Worm (Caenorhabditis elegans) whole organism, mixed stage, embryonic: ENCODE results near the gene M02B1.4.

Experiments
- M03D4.4 ChIP-seq: sonication (generic microtip); optimal IDR thresholded peaks from 2 replicates; lab custom pipeline; 2017; ENCODE audit warnings: mild to moderate bottlenecking, missing genetic modification characterization, missing compliant biosample characterization
- bed-3 ChIP-seq: fragments of 200-800 bp; sonication (Bioruptor generic); optimal IDR thresholded peaks from 3 replicates; lab custom pipeline; 2018; ENCODE audit warnings: mild to moderate bottlenecking, missing genetic modification characterization, moderate library complexity, missing compliant biosample characterization
- blmp-1 ChIP-seq: fragments of 150-350 bp; optimal IDR thresholded peaks from 2 replicates; lab custom pipeline; 2014; ENCODE audit warnings: missing biosample characterization, missing genetic modification characterization
- ceh-39 ChIP-seq: fragments of 150-350 bp; optimal IDR thresholded peaks from 2 replicates; lab custom pipeline; 2014; ENCODE audit warnings: missing biosample characterization, missing genetic modification characterization
- ceh-43 ChIP-seq: fragments of 200-800 bp; sonication (Bioruptor generic); optimal IDR thresholded peaks from 2 replicates; lab custom pipeline; 2018; ENCODE audit warnings: mild to moderate bottlenecking, missing genetic modification characterization, moderate library complexity, missing compliant biosample characterization
- ceh-83 ChIP-seq: fragments of 200-800 bp; sonication (Bioruptor generic); optimal IDR thresholded peaks from 2 replicates; lab custom pipeline; 2018; ENCODE audit warnings: mild to moderate bottlenecking, missing genetic modification characterization, missing compliant biosample characterization
- ces-1 ChIP-seq: fragments of 150-350 bp; optimal IDR thresholded peaks from 2 replicates; lab custom pipeline; 2014; ENCODE audit warnings: missing biosample characterization, missing genetic modification reagents, missing genetic modification characterization
- cnd-1 ChIP-seq: fragments of 200-800 bp; sonication (Bioruptor generic); optimal IDR thresholded peaks from 2 replicates; lab custom pipeline; 2018; ENCODE audit warnings: mild to moderate bottlenecking, missing genetic modification characterization, missing compliant biosample characterization
- drap-1 ChIP-seq: fragments of 200-800 bp; sonication (Bioruptor generic); optimal IDR thresholded peaks from 3 replicates; lab custom pipeline; 2018; ENCODE audit warnings: mild to moderate bottlenecking, missing genetic modification characterization, missing compliant biosample characterization
- elt-1 ChIP-seq: sonication (generic microtip); optimal IDR thresholded peaks from 2 replicates; lab custom pipeline; 2017; ENCODE audit warnings: missing genetic modification characterization, mild to moderate bottlenecking, missing compliant biosample characterization, antibody characterized with exemption, moderate library complexity, borderline replicate concordance; ENCODE audit not compliant: insufficient read depth
- elt-3 ChIP-seq: fragments of 150-350 bp; optimal IDR thresholded peaks from 2 replicates; lab custom pipeline; 2014; ENCODE audit warnings: missing biosample characterization, missing genetic modification characterization
- flh-1 ChIP-seq: fragments of 200-800 bp; sonication (Bioruptor generic); optimal IDR thresholded peaks from 2 replicates; lab custom pipeline; 2018; ENCODE audit warnings: mild to moderate bottlenecking, missing genetic modification characterization, moderate library complexity, missing compliant biosample characterization
- ham-2 ChIP-seq: fragments of 200-800 bp; sonication (Bioruptor generic); optimal IDR thresholded peaks from 2 replicates; lab custom pipeline; 2018; ENCODE audit warnings: mild to moderate bottlenecking, missing genetic modification characterization, missing compliant biosample characterization
- hlh-1 ChIP-seq: fragments of 150-350 bp; optimal IDR thresholded peaks from 2 replicates; lab custom pipeline; 2014; ENCODE audit warnings: missing biosample characterization, missing genetic modification reagents, missing genetic modification characterization
- lin-13 ChIP-seq: fragments of 150-350 bp; optimal IDR thresholded peaks from 2 replicates; lab custom pipeline; 2014; ENCODE audit warnings: missing biosample characterization, missing genetic modification characterization
- lin-32 ChIP-seq: fragments of 200-800 bp; sonication (Bioruptor generic); optimal IDR thresholded peaks from 2 replicates; lab custom pipeline; 2018; ENCODE audit warnings: mild to moderate bottlenecking, missing genetic modification characterization, missing compliant biosample characterization
- lsy-2 ChIP-seq: fragments of 150-350 bp; optimal IDR thresholded peaks from 2 replicates; lab custom pipeline; 2014; ENCODE audit warnings: missing biosample characterization, missing genetic modification characterization
- mab-5 ChIP-seq: fragments of 150-350 bp; optimal IDR thresholded peaks from 2 replicates; lab custom pipeline; 2014; ENCODE audit warnings: missing biosample characterization, missing genetic modification characterization
- mep-1 ChIP-seq: fragments of 150-350 bp; optimal IDR thresholded peaks from 2 replicates; lab custom pipeline; 2017; ENCODE audit warnings: missing biosample characterization, missing genetic modification reagents, missing genetic modification characterization, inconsistent platforms
- mls-2 ChIP-seq: sonication (generic microtip); optimal IDR thresholded peaks from 2 replicates; lab custom pipeline; 2016; ENCODE audit warnings: mild to moderate bottlenecking, missing genetic modification characterization, moderate library complexity, missing compliant biosample characterization
- nhr-12 ChIP-seq: fragments of 150-350 bp; optimal IDR thresholded peaks from 2 replicates; lab custom pipeline; 2014; ENCODE audit warnings: missing biosample characterization, missing genetic modification characterization
- nhr-2 ChIP-seq: fragments of 150-350 bp; optimal IDR thresholded peaks from 2 replicates; lab custom pipeline; 2014; ENCODE audit warnings: missing biosample characterization, missing genetic modification characterization
- nhr-237 ChIP-seq: fragments of 150-350 bp; optimal IDR thresholded peaks from 2 replicates; lab custom pipeline; 2014; ENCODE audit warnings: missing biosample characterization, missing genetic modification characterization
- nhr-28 ChIP-seq: fragments of 150-350 bp; optimal IDR thresholded peaks from 2 replicates; lab custom pipeline; 2014; ENCODE audit warnings: missing biosample characterization, missing genetic modification characterization
- nhr-76 ChIP-seq: sonication (generic microtip); optimal IDR thresholded peaks from 2 replicates; lab custom pipeline; 2017; ENCODE audit warnings: missing biosample characterization, missing genetic modification characterization
- pha-4 ChIP-seq: fragments of 150-350 bp; optimal IDR thresholded peaks from 2 replicates; lab custom pipeline; 2018; ENCODE audit warnings: missing biosample characterization, missing genetic modification reagents, missing genetic modification characterization
- sem-2 ChIP-seq: fragments of 200-800 bp; sonication (Bioruptor generic); optimal IDR thresholded peaks from 2 replicates; lab custom pipeline; 2018; ENCODE audit warnings: mild to moderate bottlenecking, missing genetic modification characterization, missing compliant biosample characterization
- snpc-4 ChIP-seq: fragments of 150-350 bp; optimal IDR thresholded peaks from 2 replicates; lab custom pipeline; 2014; ENCODE audit warnings: missing biosample characterization, missing genetic modification characterization
- sptf-1 ChIP-seq: sonication (generic microtip); optimal IDR thresholded peaks from 2 replicates; lab custom pipeline; 2017; ENCODE audit warnings: mild to moderate bottlenecking, missing genetic modification characterization, moderate library complexity, missing compliant biosample characterization
- tbx-8 ChIP-seq: fragments of 200-800 bp; sonication (Bioruptor generic); optimal IDR thresholded peaks from 2 replicates; lab custom pipeline; 2018; ENCODE audit warnings: mild to moderate bottlenecking, missing genetic modification characterization, moderate library complexity, missing compliant biosample characterization
- unc-120 ChIP-seq: sonication (generic microtip); optimal IDR thresholded peaks from 2 replicates; lab custom pipeline; 2017; ENCODE audit warnings: missing genetic modification characterization, missing compliant biosample characterization; ENCODE audit not compliant: poor library complexity, severe bottlenecking
- unc-39 ChIP-seq: fragments of 150-350 bp; optimal IDR thresholded peaks from 2 replicates; lab custom pipeline; 2014; ENCODE audit warnings: missing biosample characterization, missing genetic modification characterization
- unc-62 ChIP-seq: fragments of 150-350 bp; optimal IDR thresholded peaks from 2 replicates; lab custom pipeline; 2014; ENCODE audit warnings: missing biosample characterization, missing genetic modification reagents, missing genetic modification characterization
- zip-8 ChIP-seq: fragments of 150-350 bp; optimal IDR thresholded peaks from 2 replicates; lab custom pipeline; 2014; ENCODE audit warnings: missing biosample characterization, missing genetic modification characterization
- ztf-11 ChIP-seq: fragments of 150-350 bp; optimal IDR thresholded peaks from 2 replicates; lab custom pipeline; 2014; ENCODE audit warnings: missing biosample characterization, missing genetic modification characterization

Gene M02B1.4

DNA sequence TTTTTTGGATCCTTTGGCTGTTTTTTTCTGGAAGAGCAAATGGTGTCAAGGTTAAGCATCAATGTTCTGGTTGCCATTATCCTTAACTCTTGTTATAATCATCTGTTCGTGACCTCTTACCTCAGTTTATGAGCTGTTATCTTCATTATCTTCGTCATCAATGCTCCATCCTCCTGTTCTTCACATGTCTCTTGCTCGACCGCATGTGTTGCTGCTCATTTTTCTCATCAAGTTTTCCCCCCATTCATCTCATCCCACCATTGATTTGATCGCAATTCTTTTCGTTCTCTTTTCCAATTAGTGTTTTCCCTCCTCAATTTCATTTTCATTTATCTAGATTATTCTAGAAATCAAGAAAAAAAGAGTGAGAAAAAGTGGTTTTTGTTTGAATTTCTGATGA, 7.6 kb downstream of the M02B1.4 start:
- TF ChIP-seq ham-2 (GFP tag; lab: Kevin White, UChicago), result no peak
- no peak for TF ChIP-seq bed-3
- TF ChIP-seq sptf-1 (tag; lab: Kevin White, UChicago), result no peak
- no peak for TF ChIP-seq ztf-11
- TF ChIP-seq ces-1 (GFP tag; lab: Kevin White, UChicago), result no peak
- no peak for TF ChIP-seq mep-1 (tag; lab: Kevin White, UChicago)
- no peak for TF ChIP-seq lin-13 (tag; lab: Kevin White, UChicago)
- no peak for TF ChIP-seq lin-32
- no peak for TF ChIP-seq nhr-2
- TF ChIP-seq mls-2 (tag; lab: Kevin White, UChicago), result no peak
- TF ChIP-seq ceh-83 (GFP tag; lab: Kevin White, UChicago), result no peak
- TF ChIP-seq blmp-1 (tag; lab: Kevin White, UChicago), result no peak
- TF ChIP-seq, all 35 proteins: peak for 0

DNA sequence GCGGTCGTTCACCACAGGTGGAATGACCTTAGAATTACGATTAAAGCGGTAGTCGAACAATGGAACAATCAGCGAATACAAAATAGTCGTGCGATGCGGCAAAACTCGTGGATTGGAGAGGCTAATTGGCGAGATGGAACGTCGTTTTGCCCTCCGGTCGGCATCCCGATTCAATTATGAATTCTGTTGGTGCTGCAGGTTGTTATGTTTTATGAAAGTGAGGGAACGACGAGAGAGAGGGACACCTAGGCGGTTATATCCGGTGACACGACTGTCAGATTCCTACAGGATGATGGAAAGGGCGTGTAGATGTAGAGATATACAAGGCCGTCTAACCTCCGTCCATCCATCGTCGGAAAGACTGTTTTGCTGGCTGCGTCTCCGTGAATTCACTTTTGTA, 8.5 kb downstream of the M02B1.4 start:
- TF ChIP-seq hlh-1 (tag; lab: Kevin White, UChicago) (no peak), flh-1 (no peak), sem-2 (GFP tag; lab: Kevin White, UChicago) (no peak), zip-8 (tag; lab: Kevin White, UChicago) (no peak), blmp-1 (tag; lab: Kevin White, UChicago) (no peak), ztf-11 (no peak), ham-2 (GFP tag; lab: Kevin White, UChicago) (peak; percentile 66), unc-62 (GFP tag; lab: Kevin White, UChicago) (peak; percentile 18), nhr-76 (tag; lab: Kevin White, UChicago) (no peak), mab-5 (no peak), lin-13 (tag; lab: Kevin White, UChicago) (no peak), ceh-83 (GFP tag; lab: Kevin White, UChicago) (no peak), lin-32 (no peak), elt-1 (tag; lab: Kevin White, UChicago) (peak; percentile 51), mls-2 (tag; lab: Kevin White, UChicago) (no peak)

DNA sequence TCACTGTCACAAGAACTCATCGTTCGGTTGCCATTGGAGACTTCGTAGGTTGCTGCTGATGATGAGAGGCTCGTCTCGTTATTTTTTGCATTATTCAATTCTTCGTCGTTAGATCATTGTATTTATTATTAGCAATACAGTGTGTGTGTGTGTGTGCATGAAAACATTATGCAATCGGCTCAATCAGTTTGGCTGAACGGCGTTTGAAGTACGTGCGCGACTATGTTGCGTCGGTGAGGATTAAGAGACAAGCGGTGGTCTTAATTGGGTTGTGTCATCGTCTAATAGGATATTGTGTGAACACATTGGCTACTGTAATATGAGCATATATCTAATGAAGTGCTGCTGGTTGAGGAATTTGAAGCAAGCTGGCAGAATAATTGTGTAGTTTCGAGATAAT, 11.3 kb downstream of the M02B1.4 start:
- TF ChIP-seq pha-4 (tag; lab: Kevin White, UChicago), result no peak
- TF ChIP-seq unc-39, result no peak
- TF ChIP-seq hlh-1 (tag; lab: Kevin White, UChicago), result no peak
- TF ChIP-seq lin-32, result no peak
- peak; percentile 0 for TF ChIP-seq zip-8 (tag; lab: Kevin White, UChicago)
- no peak for TF ChIP-seq flh-1
- TF ChIP-seq nhr-2, result peak; percentile 91
- no peak for TF ChIP-seq drap-1 (GFP tag; lab: Kevin White, UChicago)
- TF ChIP-seq nhr-28 (tag; lab: Kevin White, UChicago), result no peak
- no peak for TF ChIP-seq ceh-43
- TF ChIP-seq mab-5, result no peak
- TF ChIP-seq ces-1 (GFP tag; lab: Kevin White, UChicago), result peak; percentile 45
- no peak for TF ChIP-seq ztf-11
- no peak for TF ChIP-seq bed-3
- no peak for TF ChIP-seq snpc-4 (tag; lab: Kevin White, UChicago)
- no peak for TF ChIP-seq elt-1 (tag; lab: Kevin White, UChicago)
- TF ChIP-seq M03D4.4 (tag; lab: Kevin White, UChicago), result no peak
- TF ChIP-seq unc-120 (tag; lab: Kevin White, UChicago), result no peak
- TF ChIP-seq ceh-83 (GFP tag; lab: Kevin White, UChicago), result no peak
- no peak for TF ChIP-seq blmp-1 (tag; lab: Kevin White, UChicago)
- no peak for TF ChIP-seq ceh-39 (tag; lab: Kevin White, UChicago)
- no peak for TF ChIP-seq mep-1 (tag; lab: Kevin White, UChicago)
- TF ChIP-seq lsy-2 (tag; lab: Kevin White, UChicago), result no peak
- no peak for TF ChIP-seq mls-2 (tag; lab: Kevin White, UChicago)
- TF ChIP-seq cnd-1 (tag; lab: Kevin White, UChicago), result peak; percentile 9
- no peak for TF ChIP-seq ham-2 (GFP tag; lab: Kevin White, UChicago)
- TF ChIP-seq elt-3 (tag; lab: Kevin White, UChicago), result no peak
- TF ChIP-seq sptf-1 (tag; lab: Kevin White, UChicago), result no peak
- no peak for TF ChIP-seq nhr-76 (tag; lab: Kevin White, UChicago)
- no peak for TF ChIP-seq nhr-237
- TF ChIP-seq lin-13 (tag; lab: Kevin White, UChicago), result no peak
- no peak for TF ChIP-seq tbx-8 (GFP tag; lab: Kevin White, UChicago)
- no peak for TF ChIP-seq sem-2 (GFP tag; lab: Kevin White, UChicago)
- no peak for TF ChIP-seq unc-62 (GFP tag; lab: Kevin White, UChicago)
- TF ChIP-seq nhr-12 (tag; lab: Kevin White, UChicago), result no peak
